Worm (Caenorhabditis elegans) whole organism, L4/young adult: Measurements from ENCODE around the gene clec-124.

Experiments
- W03F9.2 ChIP-seq: fragments of 150-350 bp; optimal IDR thresholded peaks from 2 replicates; lab custom pipeline; 2014; ENCODE audit warnings: missing biosample characterization, missing genetic modification characterization
- dao-5 ChIP-seq: sonication (generic microtip); optimal IDR thresholded peaks from 2 replicates; lab custom pipeline; 2016; ENCODE audit warnings: missing genotype, missing genetic modification characterization, moderate library complexity, missing compliant biosample characterization
- him-1 ChIP-seq: sonication (generic microtip); optimal IDR thresholded peaks from 2 replicates; lab custom pipeline; 2016; ENCODE audit warnings: missing genotype, missing genetic modification reagents, missing genetic modification characterization, missing compliant biosample characterization

- TF ChIP-seq him-1 (tag; lab: Kevin White, UChicago): no peak
- TF ChIP-seq dao-5 (tag; lab: Kevin White, UChicago): no peak
- TF ChIP-seq W03F9.2 (tag; lab: Kevin White, UChicago): no peak
Measured at ce11 chrII:3264704-3265103, 15.2 kb downstream of the clec-124 start.
